Worm (Caenorhabditis elegans): ENCODE results near the gene txt-12.

txt-12 gene

ce11 chrV:15065068-15065744 is 27.6 kb upstream of the txt-12 start, which contains the start of gene C25D7.9:
C25D7.9 (plus strand) TSS chrV:15065135.
- TF ChIP-seq nhr-129 (tag; optimal IDR thresholded peaks at IDR 0.05) (peak; percentile 23), nhr-25 (tag; optimal IDR thresholded peaks at IDR 0.05) (no peak), zag-1 (tag; optimal IDR thresholded peaks at IDR 0.05) (peak; percentile 51), F13H6.1 (tag; optimal IDR thresholded peaks at IDR 0.05) (peak; percentile 9), nhr-23 (tag; optimal IDR thresholded peaks at IDR 0.05) (no peak), sem-4 (tag; optimal IDR thresholded peaks at IDR 0.05) (no peak), C34F6.9 (tag; optimal IDR thresholded peaks at IDR 0.05) (peak; percentile 29), nhr-237 (tag; optimal IDR thresholded peaks at IDR 0.05) (no peak), unc-55 (GFP tag; optimal IDR thresholded peaks at IDR 0.05) (peak; percentile 59), lsy-2 (tag; optimal IDR thresholded peaks at IDR 0.05) (peak in 1 of 2 experiments; percentile 13), aly-2 (tag; optimal IDR thresholded peaks at IDR 0.05) (no peak), lin-13 (GFP tag; optimal IDR thresholded peaks at IDR 0.05) (peak; percentile 36), gmeb-1 (tag; optimal IDR thresholded peaks at IDR 0.05) (peak; percentile 10)

ce11 chrV:15065837-15066348 is 26.9 kb upstream of the txt-12 start, which contains the start of gene otub-1:
otub-1 (plus strand) TSS chrV:15066298.
- no peak for TF ChIP-seq mbf-1 (tag; optimal IDR thresholded peaks at IDR 0.05)
- no peak for TF ChIP-seq lin-11 (tag; optimal IDR thresholded peaks at IDR 0.05)
- no peak for TF ChIP-seq nhr-12 (tag; optimal IDR thresholded peaks at IDR 0.05)
- TF ChIP-seq ceh-82 (tag; optimal IDR thresholded peaks at IDR 0.05): no peak
- no peak for TF ChIP-seq ztf-1 (GFP tag; conservative IDR thresholded peaks at IDR 0.05)
- TF ChIP-seq ztf-4 (tag; optimal IDR thresholded peaks at IDR 0.05): no peak
- no peak for TF ChIP-seq aly-2 (tag; optimal IDR thresholded peaks at IDR 0.05)
- TF ChIP-seq nhr-25 (tag; optimal IDR thresholded peaks at IDR 0.05): no peak
- no peak for TF ChIP-seq zag-1 (tag; optimal IDR thresholded peaks at IDR 0.05)
- TF ChIP-seq ama-1 (optimal IDR thresholded peaks at IDR 0.05): no peak
- TF ChIP-seq egl-27 (tag; optimal IDR thresholded peaks at IDR 0.05): no peak
- no peak for TF ChIP-seq nhr-237 (tag; optimal IDR thresholded peaks at IDR 0.05)
- no peak for TF ChIP-seq C34F6.9 (tag; optimal IDR thresholded peaks at IDR 0.05)
- TF ChIP-seq fos-1 (tag; optimal IDR thresholded peaks at IDR 0.05): no peak
- no peak for TF ChIP-seq gmeb-1 (tag; optimal IDR thresholded peaks at IDR 0.05)
- TF ChIP-seq unc-62 (GFP tag; optimal IDR thresholded peaks at IDR 0.05): no peak
- TF ChIP-seq ztf-11 (tag; optimal IDR thresholded peaks at IDR 0.05): no peak
- TF ChIP-seq R02D3.7 (tag; optimal IDR thresholded peaks at IDR 0.05): no peak
- no peak for TF ChIP-seq nhr-6 (tag; optimal IDR thresholded peaks at IDR 0.05)

- no peak for TF ChIP-seq ceh-82 (tag; optimal IDR thresholded peaks at IDR 0.05)
Measured at ce11 chrV:15067165-15067564, 25.6 kb upstream of the txt-12 start, which contains the start of gene C25D7.10. C25D7.10 (plus strand) TSS chrV:15067465.

- TF ChIP-seq nhr-237 (tag; optimal IDR thresholded peaks at IDR 0.05): no peak
- TF ChIP-seq sma-9 (GFP tag; optimal IDR thresholded peaks at IDR 0.05): no peak
- no peak for TF ChIP-seq sma-9 (tag; optimal IDR thresholded peaks at IDR 0.05)
- TF ChIP-seq unc-55 (GFP tag; optimal IDR thresholded peaks at IDR 0.05): no peak
- no peak for TF ChIP-seq egl-27 (tag; optimal IDR thresholded peaks at IDR 0.05)
- TF ChIP-seq ztf-4 (tag; optimal IDR thresholded peaks at IDR 0.05): no peak
- no peak for TF ChIP-seq ZK546.5 (tag; optimal IDR thresholded peaks at IDR 0.05)
- no peak for TF ChIP-seq skn-1 (tag; optimal IDR thresholded peaks at IDR 0.05)
- TF ChIP-seq nhr-129 (tag; optimal IDR thresholded peaks at IDR 0.05): no peak
Measured at ce11 chrV:15068378-15068777, 24.4 kb upstream of the txt-12 start, which contains the start of gene dnj-3. dnj-3 (plus strand) TSS chrV:15068678.

- no peak for TF ChIP-seq dmd-4 (tag; optimal IDR thresholded peaks at IDR 0.05)
- TF ChIP-seq nhr-12 (tag; optimal IDR thresholded peaks at IDR 0.05): no peak
- TF ChIP-seq lsy-2 (tag; optimal IDR thresholded peaks at IDR 0.05): peak in 1 of 2 experiments; percentile 70
Measured at ce11 chrV:15069435-15069985, 23.3 kb upstream of the txt-12 start.

Data from whole organism, L2 larva.